Fruit fly (Drosophila melanogaster) whole organism, embryonic: ENCODE results near the gene CG7065.

Experiments used
- BtbVII ChIP-seq: fragments of 200-800 bp; sonication (Bioruptor generic); optimal IDR thresholded peaks from 3 replicates; lab custom pipeline; 2017; ENCODE audit warnings: missing biosample characterization, mild to moderate bottlenecking, missing genetic modification characterization
- CG10147 ChIP-seq: fragments of 200-800 bp; sonication (Bioruptor generic); optimal IDR thresholded peaks from 2 replicates; lab custom pipeline; 2019; ENCODE audit warnings: missing biosample characterization, mild to moderate bottlenecking, missing genetic modification characterization, moderate library complexity
- CG11723 ChIP-seq: fragments of 200-800 bp; sonication (Bioruptor generic); optimal IDR thresholded peaks from 2 replicates; lab custom pipeline; 2017; ENCODE audit warnings: missing biosample characterization, mild to moderate bottlenecking, missing genetic modification characterization
- CG1233 ChIP-seq: fragments of 200-800 bp; sonication (Bioruptor generic); optimal IDR thresholded peaks from 4 replicates; lab custom pipeline; 2018; ENCODE audit warnings: missing biosample characterization, mild to moderate bottlenecking, missing genetic modification characterization
- CG14014 ChIP-seq: fragments of 200-800 bp; sonication (Bioruptor generic); IDR thresholded peaks from 2 replicates; pipeline ENCODE4 v1.3.6; 2022; ENCODE audit warnings: missing biosample characterization, missing genetic modification characterization
- CG1529 ChIP-seq: fragments of 200-800 bp; sonication (Bioruptor generic); optimal IDR thresholded peaks from 3 replicates; lab custom pipeline; 2018; ENCODE audit warnings: missing biosample characterization, missing genetic modification characterization
- CG15514 ChIP-seq: fragments of 200-800 bp; sonication (Bioruptor generic); optimal IDR thresholded peaks from 3 replicates; lab custom pipeline; 2017; ENCODE audit warnings: missing biosample characterization, missing genetic modification characterization, mild to moderate bottlenecking, moderate library complexity, missing genetic modification reagents
- CG17359 ChIP-seq: fragments of 200-800 bp; sonication (Bioruptor generic); optimal IDR thresholded peaks from 3 replicates; lab custom pipeline; 2018; ENCODE audit warnings: missing biosample characterization, mild to moderate bottlenecking, missing genetic modification characterization, moderate library complexity
- CG17912 ChIP-seq: fragments of 200-800 bp; sonication (Bioruptor generic); optimal IDR thresholded peaks from 2 replicates; lab custom pipeline; 2018; ENCODE audit warnings: missing biosample characterization, mild to moderate bottlenecking, missing genetic modification characterization
- CG3838 ChIP-seq: fragments of 200-800 bp; sonication (Bioruptor generic); optimal IDR thresholded peaks from 3 replicates; lab custom pipeline; 2016; ENCODE audit warnings: missing biosample characterization, missing genetic modification characterization
- CG4328 ChIP-seq: fragments of 200-800 bp; sonication (Bioruptor generic); optimal IDR thresholded peaks from 3 replicates; lab custom pipeline; 2017; ENCODE audit warnings: missing biosample characterization, missing genetic modification reagents, missing genetic modification characterization
- CG43689 ChIP-seq: fragments of 200-800 bp; sonication (Bioruptor generic); IDR thresholded peaks from 2 replicates; pipeline ENCODE4 v1.3.6; 2022; ENCODE audit warnings: missing biosample characterization, missing genetic modification characterization
- CG4617 ChIP-seq: fragments of 200-800 bp; sonication (Bioruptor generic); optimal IDR thresholded peaks from 3 replicates; lab custom pipeline; 2016; ENCODE audit warnings: missing biosample characterization, missing genetic modification characterization, borderline replicate concordance
- CG4707 ChIP-seq: fragments of 200-800 bp; sonication (Bioruptor generic); optimal IDR thresholded peaks from 2 replicates; lab custom pipeline; 2018; ENCODE audit warnings: missing biosample characterization, mild to moderate bottlenecking, missing genetic modification characterization, moderate library complexity
- CG6854 ChIP-seq: fragments of 200-800 bp; sonication (Bioruptor generic); optimal IDR thresholded peaks from 3 replicates; lab custom pipeline; 2017; ENCODE audit warnings: missing biosample characterization, mild to moderate bottlenecking, missing genetic modification characterization
- CG7372 ChIP-seq: fragments of 200-800 bp; sonication (Bioruptor generic); IDR thresholded peaks from 2 replicates; pipeline ENCODE4 v1.3.6; 2022; ENCODE audit warnings: missing biosample characterization, missing genetic modification characterization
- CG7786 ChIP-seq: fragments of 200-800 bp; sonication (Bioruptor generic); optimal IDR thresholded peaks from 2 replicates; lab custom pipeline; 2016; ENCODE audit warnings: missing biosample characterization, missing genetic modification characterization
- CG8478 ChIP-seq: fragments of >200 bp; optimal IDR thresholded peaks from 2 replicates; lab custom pipeline; 2018
- Drgx ChIP-seq: fragments of 200-800 bp; sonication (Bioruptor generic); IDR thresholded peaks from 2 replicates; pipeline ENCODE4 v1.3.6; 2022; ENCODE audit warnings: missing biosample characterization, missing genetic modification characterization
- ERR ChIP-seq: fragments of 200-800 bp; sonication (Bioruptor generic); optimal IDR thresholded peaks from 2 replicates; lab custom pipeline; 2016; ENCODE audit warnings: missing biosample characterization, missing genetic modification characterization
- Elba2 ChIP-seq: fragments of 200-800 bp; sonication (Bioruptor generic); optimal IDR thresholded peaks from 3 replicates; lab custom pipeline; 2016; ENCODE audit warnings: missing biosample characterization, missing genetic modification characterization
- H2.0 ChIP-seq: fragments of 200-800 bp; sonication (Bioruptor generic); IDR thresholded peaks from 2 replicates; pipeline ENCODE4 v1.3.6; 2022; ENCODE audit warnings: missing biosample characterization, missing genetic modification characterization
- HmgD ChIP-seq: fragments of 200-800 bp; sonication (Bioruptor generic); optimal IDR thresholded peaks from 3 replicates; lab custom pipeline; 2016; ENCODE audit warnings: missing biosample characterization, missing genetic modification characterization
- HmgZ ChIP-seq: fragments of 200-800 bp; sonication (Bioruptor generic); optimal IDR thresholded peaks from 2 replicates; lab custom pipeline; 2018; ENCODE audit warnings: missing biosample characterization, mild to moderate bottlenecking, missing genetic modification characterization
- Hsf ChIP-seq: fragments of 200-800 bp; sonication (Bioruptor generic); optimal IDR thresholded peaks from 3 replicates; lab custom pipeline; 2016; ENCODE audit warnings: missing biosample characterization, missing genetic modification characterization
- Lpt ChIP-seq: fragments of >200 bp; optimal IDR thresholded peaks from 2 replicates; lab custom pipeline; 2018; ENCODE audit warnings: missing biosample characterization, missing genetic modification characterization
- Neu2 ChIP-seq: fragments of 200-800 bp; sonication (Bioruptor generic); optimal IDR thresholded peaks from 3 replicates; lab custom pipeline; 2016; ENCODE audit warnings: missing biosample characterization, missing genetic modification characterization, borderline replicate concordance
- Nf-YC ChIP-seq: fragments of 200-800 bp; optimal IDR thresholded peaks from 3 replicates; lab custom pipeline; 2019; ENCODE audit warnings: missing biosample characterization, mild to moderate bottlenecking, missing genetic modification characterization, moderate library complexity
- Oaz ChIP-seq: fragments of 200-800 bp; sonication (Bioruptor generic); IDR thresholded peaks from 2 replicates; pipeline ENCODE4 v1.3.6; 2022; ENCODE audit warnings: missing biosample characterization, missing genetic modification characterization
- Oli ChIP-seq: fragments of 200-800 bp; sonication (Bioruptor generic); optimal IDR thresholded peaks from 2 replicates; lab custom pipeline; 2018; ENCODE audit warnings: missing biosample characterization, mild to moderate bottlenecking, missing genetic modification characterization, moderate library complexity
- Opbp ChIP-seq: fragments of 200-800 bp; sonication (Bioruptor generic); IDR thresholded peaks from 3 replicates; pipeline ENCODE4 v1.3.6; 2022; ENCODE audit warnings: missing biosample characterization, missing genetic modification characterization; ENCODE audit not compliant: partially characterized antibody
- Poxn ChIP-seq: fragments of 200-800 bp; sonication (Bioruptor generic); IDR thresholded peaks from 2 replicates; pipeline ENCODE4 v1.3.6; 2022; ENCODE audit warnings: missing biosample characterization, missing genetic modification characterization
- Xrp1 ChIP-seq: fragments of 200-800 bp; sonication (Bioruptor generic); IDR thresholded peaks from 2 replicates; pipeline ENCODE4 v1.3.6; 2022; ENCODE audit warnings: missing biosample characterization, missing genetic modification characterization
- az2 ChIP-seq: fragments of 200-800 bp; sonication (Bioruptor generic); optimal IDR thresholded peaks from 3 replicates; lab custom pipeline; 2016; ENCODE audit warnings: missing biosample characterization, missing genetic modification characterization
- bab2 ChIP-seq: fragments of 200-800 bp; sonication (Bioruptor generic); optimal IDR thresholded peaks from 2 replicates; lab custom pipeline; 2016; ENCODE audit warnings: missing biosample characterization, missing genetic modification characterization
- bowl ChIP-seq: fragments of 200-800 bp; sonication (Bioruptor generic); IDR thresholded peaks from 2 replicates; pipeline ENCODE4 v1.3.6; 2022; ENCODE audit warnings: missing biosample characterization, missing genetic modification characterization
- chm ChIP-seq: fragments of 200-800 bp; sonication (Bioruptor generic); IDR thresholded peaks from 2 replicates; pipeline ENCODE4 v1.3.6; 2022; ENCODE audit warnings: missing biosample characterization, missing genetic modification characterization
- chn ChIP-seq: fragments of 200-800 bp; sonication (Bioruptor generic); optimal IDR thresholded peaks from 2 replicates; lab custom pipeline; 2016; ENCODE audit warnings: missing biosample characterization, missing genetic modification characterization
- da ChIP-seq: fragments of 200-800 bp; sonication (Bioruptor generic); optimal IDR thresholded peaks from 2 replicates; lab custom pipeline; 2016; ENCODE audit warnings: missing biosample characterization, missing genetic modification characterization
- danr ChIP-seq: fragments of 200-800 bp; sonication (Bioruptor generic); IDR thresholded peaks from 2 replicates; pipeline ENCODE4 v1.3.6; 2022; ENCODE audit warnings: missing biosample characterization, missing genetic modification characterization
- ems ChIP-seq: fragments of 200-800 bp; sonication (Bioruptor generic); optimal IDR thresholded peaks from 3 replicates; lab custom pipeline; 2016; ENCODE audit warnings: missing biosample characterization, missing genetic modification characterization
- ewg ChIP-seq: fragments of 200-800 bp; sonication (Bioruptor generic); optimal IDR thresholded peaks from 3 replicates; lab custom pipeline; 2017; ENCODE audit warnings: mild to moderate bottlenecking, missing biosample characterization, missing genetic modification reagents, missing genetic modification characterization
- hth ChIP-seq: fragments of >200 bp; optimal IDR thresholded peaks from 2 replicates; lab custom pipeline; 2017; ENCODE audit warnings: inconsistent platforms
- insv ChIP-seq, 2 experiments: fragments of 200-800 bp; sonication (Bioruptor generic); optimal IDR thresholded peaks; 3 replicates each; lab custom pipeline; 2016 to 2018; ENCODE audit warnings: missing biosample characterization in 2 of 2, missing genetic modification characterization in 2 of 2
- ken ChIP-seq: fragments of 200-800 bp; sonication (Bioruptor generic); IDR thresholded peaks from 3 replicates; pipeline ENCODE4 v1.3.6; 2022; ENCODE audit warnings: missing biosample characterization, missing genetic modification characterization
- lola ChIP-seq, 3 experiments: fragments of >200 bp in 2 of 3; fragments of 200-800 bp in 1 of 3; sonication (Bioruptor generic) in 1 of 3; optimal IDR thresholded peaks; 2 replicates each; lab custom pipeline; 2017 to 2019; ENCODE audit warnings: missing biosample characterization in 3 of 3, missing genetic modification characterization in 3 of 3, mild to moderate bottlenecking in 1 of 3, moderate library complexity in 1 of 3
- sisA ChIP-seq: fragments of 200-800 bp; sonication (Bioruptor generic); IDR thresholded peaks from 2 replicates; pipeline ENCODE4 v1.3.6; 2022; ENCODE audit warnings: missing biosample characterization, missing genetic modification characterization
- sna ChIP-seq: fragments of 200-800 bp; sonication (Bioruptor generic); IDR thresholded peaks from 2 replicates; pipeline ENCODE4 v1.3.6; 2022; ENCODE audit warnings: missing biosample characterization, missing genetic modification characterization; ENCODE audit not compliant: partially characterized antibody
- sug ChIP-seq: fragments of 200-800 bp; optimal IDR thresholded peaks from 2 replicates; lab custom pipeline; 2019; ENCODE audit warnings: missing biosample characterization, mild to moderate bottlenecking, missing genetic modification characterization, moderate library complexity
- tap ChIP-seq: fragments of 200-800 bp; optimal IDR thresholded peaks from 3 replicates; lab custom pipeline; 2019; ENCODE audit warnings: missing biosample characterization, mild to moderate bottlenecking, missing genetic modification characterization, moderate library complexity
- zf30C ChIP-seq: fragments of 200-800 bp; sonication (Bioruptor generic); optimal IDR thresholded peaks from 3 replicates; lab custom pipeline; 2018; ENCODE audit warnings: missing biosample characterization, mild to moderate bottlenecking, missing genetic modification characterization

Gene CG7065

DNA sequence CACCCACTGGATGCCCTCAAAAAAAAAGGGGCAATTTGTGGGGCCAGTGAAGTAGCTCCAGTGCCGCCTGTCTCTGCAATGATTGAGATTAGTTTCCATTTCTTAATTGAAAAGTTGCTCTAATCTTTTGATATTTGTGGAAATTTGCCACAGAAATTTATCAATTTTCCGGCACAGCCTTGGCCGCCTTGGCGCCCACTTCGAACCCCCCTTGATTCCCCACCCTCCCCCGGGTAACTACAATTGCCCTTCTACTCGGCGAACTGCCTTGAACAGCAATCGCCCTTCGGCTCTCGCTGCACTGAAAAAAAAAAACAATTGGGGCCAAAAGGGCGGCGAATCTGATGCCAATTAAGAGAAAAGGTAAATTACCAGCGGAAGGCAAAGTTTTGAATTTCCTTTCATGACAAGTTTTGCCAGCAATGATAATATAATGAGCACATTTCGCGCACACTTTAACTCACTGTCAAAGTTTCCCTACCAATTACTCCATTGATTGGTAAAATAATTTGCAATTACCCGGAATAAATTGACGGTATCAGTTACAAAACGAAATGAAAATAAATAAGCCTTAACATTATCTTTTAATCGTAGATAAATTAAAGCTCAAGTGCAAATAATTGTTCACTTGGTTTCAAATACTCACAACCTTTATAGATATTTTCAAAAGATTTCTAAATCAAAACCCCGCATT is 22.5 kb upstream of the CG7065 start (continued):
- TF ChIP-seq Opbp (GFP tag; lab: Robert Waterston, UW), result no peak
- no peak for TF ChIP-seq insv (GFP tag; optimal IDR thresholded peaks at IDR 0.05; lab: Kevin White, UChicago)
- TF ChIP-seq CG14014 (GFP tag; lab: Robert Waterston, UW), result no peak
- no peak for TF ChIP-seq danr (GFP tag; lab: Robert Waterston, UW)
- TF ChIP-seq CG4328 (GFP tag; lab: Kevin White, UChicago), result peak; percentile 7
- no peak for TF ChIP-seq Poxn (GFP tag; lab: Robert Waterston, UW)
- no peak for TF ChIP-seq CG4617 (GFP tag; lab: Kevin White, UChicago)
- no peak for TF ChIP-seq da
- no peak for TF ChIP-seq sna (GFP tag; lab: Robert Waterston, UW)
- peak; percentile 32; the same call in 1 of the 2 replicates for TF ChIP-seq sisA (GFP tag; lab: Robert Waterston, UW)
- no peak for TF ChIP-seq ERR (GFP tag; lab: Kevin White, UChicago)
- TF ChIP-seq hth, result no peak
- TF ChIP-seq CG17912 (GFP tag; lab: Kevin White, UChicago), result no peak
- TF ChIP-seq CG8478 (lab: Kevin White, UChicago), result no peak
- peak; percentile 31 for TF ChIP-seq Oli (tag; lab: Kevin White, UChicago)
- TF ChIP-seq Nf-YC (tag; lab: Kevin White, UChicago), result no peak
- no peak for TF ChIP-seq tap (tag; lab: Kevin White, UChicago)
- TF ChIP-seq Lpt (GFP tag; lab: Kevin White, UChicago), result no peak
- TF ChIP-seq Drgx, result no peak
- TF ChIP-seq CG7786, result no peak
- TF ChIP-seq bab2 (GFP tag; lab: Kevin White, UChicago), result no peak
- no peak for TF ChIP-seq lola (GFP tag; optimal IDR thresholded peaks at IDR 0.05; lab: Kevin White, UChicago)
- no peak for TF ChIP-seq CG4707 (GFP tag; lab: Kevin White, UChicago)
- TF ChIP-seq BtbVII, result peak; percentile 36
- no peak for TF ChIP-seq Neu2 (GFP tag; lab: Kevin White, UChicago)
- no peak for TF ChIP-seq sug (tag; lab: Kevin White, UChicago)
- no peak for TF ChIP-seq CG3838 (GFP tag; lab: Kevin White, UChicago)
- no peak for TF ChIP-seq CG11723 (GFP tag; lab: Kevin White, UChicago)
- no peak for TF ChIP-seq H2.0 (GFP tag; lab: Robert Waterston, UW)
- no peak for TF ChIP-seq chm (GFP tag; lab: Robert Waterston, UW)
- TF ChIP-seq HmgD (GFP tag; lab: Kevin White, UChicago), result no peak
- no peak for TF ChIP-seq CG43689 (GFP tag; lab: Robert Waterston, UW)
- no peak for TF ChIP-seq Xrp1 (GFP tag; lab: Robert Waterston, UW)
- no peak for TF ChIP-seq ewg (GFP tag; lab: Kevin White, UChicago)
- no peak for TF ChIP-seq CG15514 (GFP tag; lab: Kevin White, UChicago)
- TF ChIP-seq chn, result no peak
- peak; percentile 12 for TF ChIP-seq CG10147
- TF ChIP-seq CG1233, result peak; percentile 12
- peak; percentile 7 for TF ChIP-seq Hsf (GFP tag; lab: Kevin White, UChicago)
- peak; percentile 11 for TF ChIP-seq zf30C (GFP tag; lab: Kevin White, UChicago)
- no peak for TF ChIP-seq az2
- no peak for TF ChIP-seq bowl (GFP tag; lab: Robert Waterston, UW)
- no peak for TF ChIP-seq CG7372 (GFP tag; lab: Robert Waterston, UW)
- no peak for TF ChIP-seq CG1529 (GFP tag; lab: Kevin White, UChicago)
- no peak for TF ChIP-seq CG6854 (GFP tag; lab: Kevin White, UChicago)
- TF ChIP-seq CG17359 (tag; lab: Kevin White, UChicago), result no peak
- TF ChIP-seq HmgZ (tag; lab: Kevin White, UChicago), result no peak
- 0 out of 3 replicates have a peak, but pooled peaks have one; percentile 11 for TF ChIP-seq ken (GFP tag; lab: Robert Waterston, UW)
- no peak for TF ChIP-seq Elba2 (GFP tag; lab: Kevin White, UChicago)
- no peak for TF ChIP-seq Oaz (GFP tag; lab: Robert Waterston, UW)
- no peak for TF ChIP-seq ems
